Worm (Caenorhabditis elegans): ENCODE data around the gene F38B6.8.

DNA sequence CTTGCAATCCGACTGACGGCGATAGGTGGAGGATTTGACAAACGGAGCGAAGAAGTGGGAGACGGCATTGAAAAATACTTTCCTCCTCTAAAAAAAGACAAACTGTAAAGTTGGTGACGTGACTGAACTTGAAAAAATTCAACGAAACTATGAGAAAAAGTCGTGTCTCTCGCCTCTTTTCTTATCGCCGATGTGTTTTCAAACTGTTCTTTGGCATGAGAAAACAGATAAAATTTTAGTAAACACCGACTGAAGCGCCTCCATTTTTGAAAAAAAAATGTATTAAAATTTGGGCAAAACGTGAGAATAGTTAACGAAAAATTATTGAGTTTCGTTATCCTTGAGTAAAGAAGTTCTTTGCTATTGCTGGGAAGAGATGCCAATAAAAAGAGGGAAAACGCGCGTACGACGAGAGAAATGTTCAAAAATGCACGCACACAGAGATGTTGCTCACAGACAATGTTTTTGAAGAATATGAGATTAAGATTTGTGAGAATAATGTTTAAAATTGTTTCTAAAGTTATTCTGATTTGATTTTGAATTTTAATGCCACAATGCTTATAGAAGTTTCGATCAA is 46.3 kb upstream of the F38B6.8 start:
- no peak for TF ChIP-seq zag-1 (tag; optimal IDR thresholded peaks at IDR 0.05)
- no peak for TF ChIP-seq mab-5 (tag; optimal IDR thresholded peaks at IDR 0.05)
- TF ChIP-seq fos-1 (tag; optimal IDR thresholded peaks at IDR 0.05) = peak; percentile 23
- no peak for TF ChIP-seq elt-3 (tag; optimal IDR thresholded peaks at IDR 0.05)
- peak; percentile 65 to 70 for TF ChIP-seq mdl-1 (tag; optimal IDR thresholded peaks at IDR 0.05)
- TF ChIP-seq aly-2 (tag; optimal IDR thresholded peaks at IDR 0.05) = no peak
- no peak for TF ChIP-seq lin-39 (tag; optimal IDR thresholded peaks at IDR 0.05)

Data from whole organism, L2 larva.